Worm (Caenorhabditis elegans): ENCODE measurements around the gene Y69A2AR.16.

The Y69A2AR.16 gene

ce11 chrIV:2561358-2561757 lies 63.8 kb downstream of the Y69A2AR.16 start, which contains the start of gene Y69A2AR.46 (continued):
- TF ChIP-seq unc-62 (GFP tag; optimal IDR thresholded peaks at IDR 0.05 in 1 of 2) (no peak), unc-62 (tag; optimal IDR thresholded peaks at IDR 0.05) (no peak), daf-12 (tag; optimal IDR thresholded peaks at IDR 0.05) (no peak)

ce11 chrIV:2562071-2562470 lies 64.5 kb downstream of the Y69A2AR.16 start, which contains the start of gene Y69A2AR.50:
Gene Y69A2AR.50 (plus strand): TSS chrIV:2562371.
- TF ChIP-seq jun-1 (tag; optimal IDR thresholded peaks at IDR 0.05) (no peak), dmd-6 (GFP tag; IDR thresholded peaks at IDR 0.05) (no peak), nhr-237 (tag; optimal IDR thresholded peaks at IDR 0.05) (no peak), dmd-8 (GFP tag; IDR thresholded peaks at IDR 0.05) (no peak)

ce11 chrIV:2563969-2564368 lies 66.4 kb downstream of the Y69A2AR.16 start, which contains the start of gene Y69A2AR.24:
Gene Y69A2AR.24 (minus strand): TSS chrIV:2564069.
- TF ChIP-seq ceh-82 (tag; optimal IDR thresholded peaks at IDR 0.05): no peak
- TF ChIP-seq daf-12 (tag; optimal IDR thresholded peaks at IDR 0.05): no peak
- no peak for TF ChIP-seq zfp-3 (GFP tag; conservative IDR thresholded peaks at IDR 0.05)
- TF ChIP-seq ceh-28 (tag; optimal IDR thresholded peaks at IDR 0.05): no peak
- TF ChIP-seq zip-2 (tag; optimal IDR thresholded peaks at IDR 0.05): no peak
- no peak for TF ChIP-seq zip-11 (GFP tag; IDR thresholded peaks at IDR 0.05)
- no peak for TF ChIP-seq nhr-11 (tag; optimal IDR thresholded peaks at IDR 0.05)
- no peak for TF ChIP-seq Y105C5A.15 (GFP tag; IDR thresholded peaks at IDR 0.05)
- no peak for TF ChIP-seq vab-7 (GFP tag; IDR thresholded peaks at IDR 0.05)
- TF ChIP-seq lin-13 (GFP tag; optimal IDR thresholded peaks at IDR 0.05): no peak
- no peak for TF ChIP-seq ceh-20 (GFP tag; IDR thresholded peaks at IDR 0.05)
- TF ChIP-seq ceh-62 (tag; optimal IDR thresholded peaks at IDR 0.05): no peak
- no peak for TF ChIP-seq lin-38 (GFP tag; IDR thresholded peaks at IDR 0.05)
- no peak for TF ChIP-seq lsy-2 (tag; optimal IDR thresholded peaks at IDR 0.05)
- TF ChIP-seq ZK546.5 (tag; optimal IDR thresholded peaks at IDR 0.05): no peak
- TF ChIP-seq ztf-11 (tag; optimal IDR thresholded peaks at IDR 0.05): no peak
- no peak for TF ChIP-seq nhr-77 (tag; optimal IDR thresholded peaks at IDR 0.05)
- TF ChIP-seq hif-1 (tag; optimal IDR thresholded peaks at IDR 0.05): no peak
- TF ChIP-seq fkh-10 (GFP tag; optimal IDR thresholded peaks at IDR 0.05): no peak
- TF ChIP-seq mxl-2 (GFP tag; conservative IDR thresholded peaks at IDR 0.05): no peak

- TF ChIP-seq pqm-1 (tag; optimal IDR thresholded peaks at IDR 0.05): no peak
- TF ChIP-seq D1046.2 (GFP tag; IDR thresholded peaks at IDR 0.05): no peak
- no peak for TF ChIP-seq zip-11 (GFP tag; IDR thresholded peaks at IDR 0.05)
Measured at ce11 chrIV:2568267-2568666, 70.7 kb downstream of the Y69A2AR.16 start, which contains the start of the genes Y69A2AR.25 and Y69A2AR.12. Gene Y69A2AR.25 (minus strand): TSS chrIV:2568367. Gene Y69A2AR.12 (plus strand): TSS chrIV:2568614.

ce11 chrIV:2572107-2572506 lies 74.5 kb downstream of the Y69A2AR.16 start, which contains the start of gene Y69A2AR.51:
Gene Y69A2AR.51 (plus strand): TSS chrIV:2572407.
- no peak for TF ChIP-seq daf-19 (GFP tag; conservative IDR thresholded peaks at IDR 0.05)

ce11 chrIV:2573122-2573521 lies 75.5 kb downstream of the Y69A2AR.16 start:
- TF ChIP-seq hlh-30 (tag; optimal IDR thresholded peaks at IDR 0.05; ENCODE audit: insufficient read depth): no peak
- TF ChIP-seq saeg-2 (GFP tag; IDR thresholded peaks at IDR 0.05): 0 out of 2 replicates have a peak, but pooled peaks have one; percentile 53
- TF ChIP-seq aha-1 (tag): peak; percentile 62
- peak; percentile 91 for TF ChIP-seq set-16 (GFP tag; IDR thresholded peaks at IDR 0.05)
- 0 out of 2 replicates have a peak, but pooled peaks have one; percentile 10 for TF ChIP-seq nhr-42 (GFP tag; IDR thresholded peaks at IDR 0.05)
- TF ChIP-seq dmd-8 (GFP tag; IDR thresholded peaks at IDR 0.05): 0 out of 2 replicates have a peak, but pooled peaks have one; percentile 31
- TF ChIP-seq lin-38 (GFP tag; IDR thresholded peaks at IDR 0.05): no peak
- peak; percentile 29; the same call in 1 of the 2 replicates for TF ChIP-seq pha-4 (GFP tag; IDR thresholded peaks at IDR 0.05)
- no peak for TF ChIP-seq pha-4 (tag; optimal IDR thresholded peaks at IDR 0.05)
- peak; percentile 48; the same call in 1 of the 2 replicates for TF ChIP-seq egl-43 (GFP tag; IDR thresholded peaks at IDR 0.05)
